Fruit fly (Drosophila melanogaster) whole organism, embryonic: Measurements from ENCODE around the gene CG43051.

Source experiments
- CG10462 ChIP-seq: fragments of 200-800 bp; sonication (Bioruptor generic); optimal IDR thresholded peaks from 2 replicates; lab custom pipeline; 2016; ENCODE audit warnings: missing biosample characterization, missing genetic modification characterization
- CG11695 ChIP-seq: fragments of 200-800 bp; sonication (Bioruptor generic); IDR thresholded peaks from 3 replicates; pipeline ENCODE4 v1.3.6; 2022; ENCODE audit warnings: missing biosample characterization, missing genetic modification characterization
- CG12155 ChIP-seq: fragments of 200-800 bp; sonication (Bioruptor generic); optimal IDR thresholded peaks from 3 replicates; lab custom pipeline; 2016; ENCODE audit warnings: missing biosample characterization, missing genetic modification characterization
- CG13624 ChIP-seq: fragments of 200-800 bp; sonication (Bioruptor generic); optimal IDR thresholded peaks from 2 replicates; lab custom pipeline; 2016; ENCODE audit warnings: missing biosample characterization, missing genetic modification characterization
- CG13894 ChIP-seq: fragments of 200-800 bp; sonication (Bioruptor generic); optimal IDR thresholded peaks from 3 replicates; lab custom pipeline; 2018; ENCODE audit warnings: missing biosample characterization, mild to moderate bottlenecking, missing genetic modification characterization, moderate library complexity
- CG1603 ChIP-seq: fragments of 200-800 bp; sonication (Bioruptor generic); optimal IDR thresholded peaks from 2 replicates; lab custom pipeline; 2019; ENCODE audit warnings: missing biosample characterization, mild to moderate bottlenecking, missing genetic modification characterization, moderate library complexity
- CG17359 ChIP-seq: fragments of 200-800 bp; sonication (Bioruptor generic); optimal IDR thresholded peaks from 3 replicates; lab custom pipeline; 2018; ENCODE audit warnings: missing biosample characterization, mild to moderate bottlenecking, missing genetic modification characterization, moderate library complexity
- CG17361 ChIP-seq: fragments of 200-800 bp; sonication (Bioruptor generic); IDR thresholded peaks from 3 replicates; pipeline ENCODE4 v1.3.6; 2022; ENCODE audit warnings: missing biosample characterization, missing genetic modification characterization
- CG17568 ChIP-seq: fragments of 200-800 bp; sonication (Bioruptor generic); optimal IDR thresholded peaks from 2 replicates; lab custom pipeline; 2018; ENCODE audit warnings: missing biosample characterization, mild to moderate bottlenecking, missing genetic modification characterization, moderate library complexity
- CG2712 ChIP-seq: fragments of 200-800 bp; optimal IDR thresholded peaks from 3 replicates; lab custom pipeline; 2019; ENCODE audit warnings: missing biosample characterization, mild to moderate bottlenecking, missing genetic modification characterization, moderate library complexity
- CG42726 ChIP-seq: fragments of 200-800 bp; sonication (Bioruptor generic); IDR thresholded peaks from 2 replicates; pipeline ENCODE4 v1.3.6; 2022; ENCODE audit warnings: missing biosample characterization, missing genetic modification characterization; ENCODE audit not compliant: partially characterized antibody
- CG4404 ChIP-seq: fragments of 200-800 bp; sonication (Bioruptor generic); IDR thresholded peaks from 2 replicates; pipeline ENCODE4 v1.3.6; 2022; ENCODE audit warnings: missing biosample characterization, missing genetic modification characterization
- CG5245 ChIP-seq: fragments of 200-800 bp; sonication (Bioruptor generic); optimal IDR thresholded peaks from 3 replicates; lab custom pipeline; 2016; ENCODE audit warnings: missing biosample characterization, missing genetic modification characterization
- CG5953 ChIP-seq: fragments of 200-800 bp; sonication (Bioruptor generic); IDR thresholded peaks from 2 replicates; pipeline ENCODE4 v1.3.6; 2022; ENCODE audit warnings: missing biosample characterization, missing genetic modification characterization
- CG6272 ChIP-seq: fragments of 200-800 bp; sonication (Bioruptor generic); IDR thresholded peaks from 2 replicates; pipeline ENCODE4 v1.3.6; 2022; ENCODE audit warnings: missing biosample characterization, missing genetic modification characterization
- CG7357 ChIP-seq: fragments of 200-800 bp; sonication (Bioruptor generic); IDR thresholded peaks from 3 replicates; pipeline ENCODE4 v1.3.6; 2022; ENCODE audit warnings: missing biosample characterization, missing genetic modification characterization
- CG7556 ChIP-seq: fragments of 200-800 bp; sonication (Bioruptor generic); optimal IDR thresholded peaks from 2 replicates; lab custom pipeline; 2017; ENCODE audit warnings: missing biosample characterization, mild to moderate bottlenecking, missing genetic modification characterization
- CG8290 ChIP-seq, 3 experiments: fragments of 200-800 bp; sonication (Bioruptor generic); optimal IDR thresholded peaks; 2 replicates each; lab custom pipeline; 2016 to 2019; ENCODE audit warnings: missing biosample characterization in 3 of 3, missing genetic modification characterization in 3 of 3, mild to moderate bottlenecking in 2 of 3, moderate library complexity in 1 of 3
- CG8765 ChIP-seq: fragments of 200-800 bp; sonication (Bioruptor generic); IDR thresholded peaks from 2 replicates; pipeline ENCODE4 v1.3.6; 2022; ENCODE audit warnings: missing biosample characterization, missing genetic modification characterization
- CG9932 ChIP-seq: fragments of 200-800 bp; sonication (Bioruptor generic); IDR thresholded peaks from 2 replicates; pipeline ENCODE4 v1.3.6; 2022; ENCODE audit warnings: missing biosample characterization, missing genetic modification characterization
- D ChIP-seq, 2 experiments: fragments of 200-800 bp in 1 of 2; fragments of >200 bp in 1 of 2; sonication (Bioruptor generic) in 1 of 2; optimal IDR thresholded peaks; 2 replicates in 1 of 2; 3 replicates in 1 of 2; lab custom pipeline; 2017; ENCODE audit warnings: mild to moderate bottlenecking in 1 of 2, missing biosample characterization in 1 of 2, missing genetic modification characterization in 1 of 2, missing genetic modification reagents in 1 of 2
- Dbx ChIP-seq: fragments of 200-800 bp; sonication (Bioruptor generic); IDR thresholded peaks from 3 replicates; pipeline ENCODE4 v1.3.6; 2022; ENCODE audit warnings: missing biosample characterization, missing genetic modification characterization
- Dfd ChIP-seq, 2 experiments: fragments of >200 bp; optimal IDR thresholded peaks; 2 replicates each; lab custom pipeline; 2017; ENCODE audit warnings: missing biosample characterization in 2 of 2, missing genetic modification characterization in 2 of 2
- Elba2 ChIP-seq: fragments of 200-800 bp; sonication (Bioruptor generic); optimal IDR thresholded peaks from 3 replicates; lab custom pipeline; 2016; ENCODE audit warnings: missing biosample characterization, missing genetic modification characterization
- Ets65A ChIP-seq: fragments of 200-800 bp; sonication (Bioruptor generic); peaks from one replicate; lab custom pipeline; 2016; ENCODE audit warnings: missing biosample characterization, missing genetic modification characterization
- H2.0 ChIP-seq: fragments of 200-800 bp; sonication (Bioruptor generic); IDR thresholded peaks from 2 replicates; pipeline ENCODE4 v1.3.6; 2022; ENCODE audit warnings: missing biosample characterization, missing genetic modification characterization
- Hand ChIP-seq: fragments of 200-800 bp; sonication (Bioruptor generic); optimal IDR thresholded peaks from 2 replicates; lab custom pipeline; 2017; ENCODE audit warnings: mild to moderate bottlenecking, missing biosample characterization, missing genetic modification reagents, missing genetic modification characterization
- Rx ChIP-seq: fragments of 200-800 bp; sonication (Bioruptor generic); IDR thresholded peaks from 2 replicates; pipeline ENCODE4 v1.3.6; 2022; ENCODE audit warnings: missing biosample characterization, missing genetic modification characterization
- cad ChIP-seq: fragments of >200 bp; optimal IDR thresholded peaks from 2 replicates; lab custom pipeline; 2017; ENCODE audit warnings: missing biosample characterization, missing genetic modification characterization
- crp ChIP-seq, 2 experiments: fragments of 200-800 bp; sonication (Bioruptor generic); optimal IDR thresholded peaks; 2 replicates in 1 of 2; 3 replicates in 1 of 2; lab custom pipeline; 2017; ENCODE audit warnings: missing biosample characterization in 2 of 2, missing genetic modification characterization in 2 of 2, mild to moderate bottlenecking in 1 of 2, moderate library complexity in 1 of 2
- disco-r ChIP-seq: fragments of 200-800 bp; sonication (Bioruptor generic); optimal IDR thresholded peaks from 2 replicates; lab custom pipeline; 2016; ENCODE audit warnings: missing biosample characterization, missing genetic modification characterization
- emc ChIP-seq: fragments of 200-800 bp; sonication (Bioruptor generic); optimal IDR thresholded peaks from 2 replicates; lab custom pipeline; 2016; ENCODE audit warnings: missing biosample characterization, missing genetic modification characterization
- gcm2 ChIP-seq: fragments of 200-800 bp; sonication (Bioruptor generic); optimal IDR thresholded peaks from 2 replicates; lab custom pipeline; 2016; ENCODE audit warnings: missing biosample characterization, missing genetic modification characterization
- gem ChIP-seq: fragments of 200-800 bp; sonication (Bioruptor generic); optimal IDR thresholded peaks from 2 replicates; lab custom pipeline; 2019; ENCODE audit warnings: missing biosample characterization, mild to moderate bottlenecking, missing genetic modification characterization, moderate library complexity
- hbn ChIP-seq: fragments of 200-800 bp; sonication (Bioruptor generic); IDR thresholded peaks from 2 replicates; pipeline ENCODE4 v1.3.6; 2022; ENCODE audit warnings: missing biosample characterization, missing genetic modification characterization; ENCODE audit not compliant: partially characterized antibody
- lab ChIP-seq: fragments of 200-800 bp; sonication (Bioruptor generic); optimal IDR thresholded peaks from 3 replicates; lab custom pipeline; 2017; ENCODE audit warnings: missing biosample characterization, missing genetic modification characterization, mild to moderate bottlenecking, moderate library complexity, missing genetic modification reagents
- lmd ChIP-seq: fragments of 200-800 bp; sonication (Bioruptor generic); IDR thresholded peaks from 2 replicates; pipeline ENCODE4 v1.3.6; 2022; ENCODE audit warnings: missing biosample characterization, missing genetic modification characterization
- mirr ChIP-seq: fragments of 200-800 bp; sonication (Bioruptor generic); optimal IDR thresholded peaks from 3 replicates; lab custom pipeline; 2018; ENCODE audit warnings: missing biosample characterization, mild to moderate bottlenecking, missing genetic modification characterization
- nmo ChIP-seq: fragments of 200-800 bp; sonication (Bioruptor generic); optimal IDR thresholded peaks from 2 replicates; lab custom pipeline; 2018; ENCODE audit warnings: missing biosample characterization, mild to moderate bottlenecking, missing genetic modification characterization, moderate library complexity
- nom ChIP-seq: fragments of 200-800 bp; sonication (Bioruptor generic); optimal IDR thresholded peaks from 2 replicates; lab custom pipeline; 2017; ENCODE audit warnings: missing biosample characterization, missing genetic modification characterization, mild to moderate bottlenecking, moderate library complexity, missing genetic modification reagents
- row ChIP-seq: fragments of 200-800 bp; sonication (Bioruptor generic); IDR thresholded peaks from 3 replicates; pipeline ENCODE4 v1.3.6; 2022; ENCODE audit warnings: missing biosample characterization, missing genetic modification characterization
- run ChIP-seq: fragments of 200-800 bp; sonication (Bioruptor generic); optimal IDR thresholded peaks from 3 replicates; lab custom pipeline; 2018; ENCODE audit warnings: missing biosample characterization, mild to moderate bottlenecking, missing genetic modification characterization
- scrt ChIP-seq: fragments of 200-800 bp; sonication (Bioruptor generic); optimal IDR thresholded peaks from 2 replicates; lab custom pipeline; 2018; ENCODE audit warnings: missing biosample characterization, mild to moderate bottlenecking, missing genetic modification characterization, moderate library complexity
- sim ChIP-seq: fragments of 200-800 bp; sonication (Bioruptor generic); IDR thresholded peaks from 2 replicates; pipeline ENCODE4 v1.3.6; 2022; ENCODE audit warnings: missing biosample characterization, missing genetic modification characterization
- so ChIP-seq: fragments of 200-800 bp; sonication (Bioruptor generic); IDR thresholded peaks from 3 replicates; pipeline ENCODE4 v1.3.6; 2022; ENCODE audit warnings: missing biosample characterization, missing genetic modification characterization
- sob ChIP-seq: fragments of 200-800 bp; sonication (Bioruptor generic); IDR thresholded peaks from 2 replicates; pipeline ENCODE4 v1.3.6; 2022; ENCODE audit warnings: missing biosample characterization, missing genetic modification characterization
- tna ChIP-seq: fragments of 200-800 bp; sonication (Bioruptor generic); IDR thresholded peaks from 2 replicates; pipeline ENCODE4 v1.3.6; 2022; ENCODE audit warnings: missing biosample characterization, missing genetic modification characterization; ENCODE audit not compliant: partially characterized antibody
- unpg ChIP-seq: fragments of 200-800 bp; sonication (Bioruptor generic); optimal IDR thresholded peaks from 3 replicates; lab custom pipeline; 2018; ENCODE audit warnings: missing biosample characterization, mild to moderate bottlenecking, missing genetic modification characterization, moderate library complexity
- zen ChIP-seq: fragments of 200-800 bp; sonication (Bioruptor generic); optimal IDR thresholded peaks from 3 replicates; lab custom pipeline; 2018; ENCODE audit warnings: missing biosample characterization, mild to moderate bottlenecking, missing genetic modification characterization, moderate library complexity

CG43051 gene

dm6 chr2L:12467673-12468072, 40.1 kb upstream of the CG43051 start (continued):
- no peak for TF ChIP-seq Elba2 (GFP tag; lab: Kevin White, UChicago)
- TF ChIP-seq mirr (GFP tag; lab: Kevin White, UChicago) = peak; percentile 68
- TF ChIP-seq tna (GFP tag; lab: Robert Waterston, UW) = no peak
- no peak for TF ChIP-seq CG42726 (GFP tag; lab: Robert Waterston, UW)
- TF ChIP-seq CG6272 (GFP tag; lab: Robert Waterston, UW) = no peak
- TF ChIP-seq crp (GFP tag; optimal IDR thresholded peaks at IDR 0.05; lab: Kevin White, UChicago) = no peak
- peak; percentile 33 for TF ChIP-seq emc (GFP tag; lab: Kevin White, UChicago)
- no peak for TF ChIP-seq CG10462
- no peak for TF ChIP-seq hbn (GFP tag; lab: Robert Waterston, UW)
- no peak for TF ChIP-seq Ets65A (GFP tag; lab: Kevin White, UChicago)
- peak; percentile 84 for TF ChIP-seq CG13894
- no peak for TF ChIP-seq CG4404 (GFP tag; lab: Robert Waterston, UW)
- TF ChIP-seq row (GFP tag; lab: Robert Waterston, UW) = peak; percentile 77
- peak; percentile 46 for TF ChIP-seq unpg (GFP tag; lab: Kevin White, UChicago)
- peak; percentile 80 for TF ChIP-seq CG13624
- no peak for TF ChIP-seq CG17361 (GFP tag; lab: Robert Waterston, UW)
- no peak for TF ChIP-seq CG17568 (GFP tag; lab: Kevin White, UChicago)
- 0 out of 3 replicates have a peak, but pooled peaks have one; percentile 24 for TF ChIP-seq so (GFP tag; lab: Robert Waterston, UW)
- peak; percentile 67 for TF ChIP-seq CG12155 (GFP tag; lab: Kevin White, UChicago)
- peak; percentile 92 for TF ChIP-seq CG9932
- TF ChIP-seq CG8290 (GFP tag; optimal IDR thresholded peaks at IDR 0.05; lab: Kevin White, UChicago) = no peak
- peak in 1 of 2 experiments; percentile 90 for TF ChIP-seq CG8290 (tag; optimal IDR thresholded peaks at IDR 0.05; lab: Kevin White, UChicago)
- no peak for TF ChIP-seq run (tag; lab: Kevin White, UChicago)
- peak; percentile 81 for TF ChIP-seq Dbx
- TF ChIP-seq CG7357 (GFP tag; lab: Robert Waterston, UW) = no peak
- TF ChIP-seq CG8765 (GFP tag; lab: Robert Waterston, UW) = no peak
- TF ChIP-seq sim (GFP tag; lab: Robert Waterston, UW) = no peak
- TF ChIP-seq sob (GFP tag; lab: Robert Waterston, UW) = peak; percentile 59; the same call in 1 of the 2 replicates
- no peak for TF ChIP-seq D (optimal IDR thresholded peaks at IDR 0.05; lab: Kevin White, UChicago)
- TF ChIP-seq D (GFP tag; optimal IDR thresholded peaks at IDR 0.05; lab: Kevin White, UChicago) = no peak
- peak; percentile 19; the same call in 1 of the 3 replicates for TF ChIP-seq CG11695
- no peak for TF ChIP-seq zen (tag; lab: Kevin White, UChicago)
- peak; percentile 34; the same call in 1 of the 2 replicates for TF ChIP-seq H2.0
- no peak for TF ChIP-seq disco-r (GFP tag; lab: Kevin White, UChicago)
- TF ChIP-seq CG7556 (GFP tag; lab: Kevin White, UChicago) = peak; percentile 30
- TF ChIP-seq gem (tag; lab: Kevin White, UChicago) = peak; percentile 51
- peak; percentile 31 for TF ChIP-seq scrt (GFP tag; lab: Kevin White, UChicago)
- no peak for TF ChIP-seq Rx (GFP tag; lab: Robert Waterston, UW)
- no peak for TF ChIP-seq nom (GFP tag; lab: Kevin White, UChicago)
- no peak for TF ChIP-seq cad (GFP tag; lab: Kevin White, UChicago)
- peak; percentile 44; the same call in 1 of the 2 replicates for TF ChIP-seq lmd (GFP tag; lab: Robert Waterston, UW)
- no peak for TF ChIP-seq CG2712 (tag; lab: Kevin White, UChicago)
- TF ChIP-seq CG17359 (tag; lab: Kevin White, UChicago) = peak; percentile 28
- TF ChIP-seq nmo (GFP tag; lab: Kevin White, UChicago) = no peak
- no peak for TF ChIP-seq CG5953 (GFP tag; lab: Robert Waterston, UW)
- TF ChIP-seq CG5245 (GFP tag; lab: Kevin White, UChicago) = no peak
- peak; percentile 85 for TF ChIP-seq lab (GFP tag; lab: Kevin White, UChicago)
- TF ChIP-seq gcm2 (GFP tag; lab: Kevin White, UChicago) = no peak
- TF ChIP-seq Dfd (GFP tag; optimal IDR thresholded peaks at IDR 0.05; lab: Kevin White, UChicago) = no peak
- no peak for TF ChIP-seq CG1603
- TF ChIP-seq Hand = peak; percentile 41
